Fruit fly (Drosophila melanogaster) whole organism, embryonic: ENCODE data around the gene FRG1.
A peak's percentile ranks its signal among the peaks of the same experiment; 100 is the strongest.

Source experiments
- B-H2 ChIP-seq: fragments of 200-800 bp; sonication (Bioruptor generic); optimal IDR thresholded peaks from 2 replicates; lab custom pipeline; 2018; ENCODE audit warnings: missing biosample characterization, mild to moderate bottlenecking, missing genetic modification characterization
- CG10654 ChIP-seq: fragments of 200-800 bp; sonication (Bioruptor generic); optimal IDR thresholded peaks from 2 replicates; lab custom pipeline; 2016; ENCODE audit warnings: missing biosample characterization, missing genetic modification characterization
- CG11696 ChIP-seq: fragments of 200-800 bp; sonication (Bioruptor generic); IDR thresholded peaks from 2 replicates; pipeline ENCODE4 v1.3.6; 2022; ENCODE audit warnings: missing biosample characterization, missing genetic modification characterization
- CG12236 ChIP-seq: fragments of 200-800 bp; sonication (Bioruptor generic); optimal IDR thresholded peaks from 2 replicates; lab custom pipeline; 2016; ENCODE audit warnings: missing biosample characterization, missing genetic modification characterization
- CG13123 ChIP-seq: fragments of 200-800 bp; sonication (Bioruptor generic); optimal IDR thresholded peaks from 2 replicates; lab custom pipeline; 2016; ENCODE audit warnings: missing biosample characterization, missing genetic modification characterization
- CG14441 ChIP-seq: fragments of 200-800 bp; sonication (Bioruptor generic); IDR thresholded peaks from 2 replicates; pipeline ENCODE4 v1.3.6; 2022; ENCODE audit warnings: missing biosample characterization, missing genetic modification characterization
- CG17186 ChIP-seq: fragments of 200-800 bp; sonication (Bioruptor generic); optimal IDR thresholded peaks from 3 replicates; lab custom pipeline; 2017; ENCODE audit warnings: missing biosample characterization, missing genetic modification reagents, missing genetic modification characterization
- CG17359 ChIP-seq: fragments of 200-800 bp; sonication (Bioruptor generic); optimal IDR thresholded peaks from 3 replicates; lab custom pipeline; 2018; ENCODE audit warnings: missing biosample characterization, mild to moderate bottlenecking, missing genetic modification characterization, moderate library complexity
- CG18619 ChIP-seq: fragments of 200-800 bp; sonication (Bioruptor generic); optimal IDR thresholded peaks from 3 replicates; lab custom pipeline; 2017; ENCODE audit warnings: missing biosample characterization, mild to moderate bottlenecking, missing genetic modification characterization
- CG33213 ChIP-seq: fragments of 200-800 bp; sonication (Bioruptor generic); optimal IDR thresholded peaks from 3 replicates; lab custom pipeline; 2016; ENCODE audit warnings: missing biosample characterization, missing genetic modification characterization
- CG3407 ChIP-seq: fragments of 200-800 bp; sonication (Bioruptor generic); optimal IDR thresholded peaks from 2 replicates; lab custom pipeline; 2018; ENCODE audit warnings: missing biosample characterization, mild to moderate bottlenecking, missing genetic modification characterization
- CG3847 ChIP-seq: fragments of 200-800 bp; sonication (Bioruptor generic); IDR thresholded peaks from 2 replicates; pipeline ENCODE4 v1.3.6; 2022; ENCODE audit warnings: missing biosample characterization, missing genetic modification characterization
- CG4328 ChIP-seq: fragments of 200-800 bp; sonication (Bioruptor generic); optimal IDR thresholded peaks from 3 replicates; lab custom pipeline; 2017; ENCODE audit warnings: missing biosample characterization, missing genetic modification reagents, missing genetic modification characterization
- CG4404 ChIP-seq: fragments of 200-800 bp; sonication (Bioruptor generic); IDR thresholded peaks from 2 replicates; pipeline ENCODE4 v1.3.6; 2022; ENCODE audit warnings: missing biosample characterization, missing genetic modification characterization
- CG4617 ChIP-seq: fragments of 200-800 bp; sonication (Bioruptor generic); optimal IDR thresholded peaks from 3 replicates; lab custom pipeline; 2016; ENCODE audit warnings: missing biosample characterization, missing genetic modification characterization, borderline replicate concordance
- CG6683 ChIP-seq: fragments of 200-800 bp; sonication (Bioruptor generic); optimal IDR thresholded peaks from 2 replicates; lab custom pipeline; 2017; ENCODE audit warnings: missing biosample characterization, mild to moderate bottlenecking, missing genetic modification characterization, missing genetic modification reagents
- CG6791 ChIP-seq: fragments of 200-800 bp; sonication (Bioruptor generic); IDR thresholded peaks from 3 replicates; pipeline ENCODE4 v1.3.6; 2022; ENCODE audit warnings: missing biosample characterization, missing genetic modification characterization; ENCODE audit not compliant: partially characterized antibody
- CG6813 ChIP-seq: fragments of 200-800 bp; sonication (Bioruptor generic); optimal IDR thresholded peaks from 2 replicates; lab custom pipeline; 2017; ENCODE audit warnings: missing biosample characterization, missing genetic modification characterization, mild to moderate bottlenecking, moderate library complexity, missing genetic modification reagents
- CG8388 ChIP-seq: fragments of 200-800 bp; sonication (Bioruptor generic); optimal IDR thresholded peaks from 2 replicates; lab custom pipeline; 2019; ENCODE audit warnings: missing biosample characterization, mild to moderate bottlenecking, missing genetic modification characterization, moderate library complexity
- ERR ChIP-seq: fragments of 200-800 bp; sonication (Bioruptor generic); optimal IDR thresholded peaks from 2 replicates; lab custom pipeline; 2016; ENCODE audit warnings: missing biosample characterization, missing genetic modification characterization
- HLH4C ChIP-seq: fragments of 200-800 bp; sonication (Bioruptor generic); IDR thresholded peaks from 3 replicates; pipeline ENCODE4 v1.3.6; 2022; ENCODE audit warnings: missing biosample characterization, missing genetic modification characterization; ENCODE audit not compliant: partially characterized antibody
- HmgD ChIP-seq: fragments of 200-800 bp; sonication (Bioruptor generic); optimal IDR thresholded peaks from 3 replicates; lab custom pipeline; 2016; ENCODE audit warnings: missing biosample characterization, missing genetic modification characterization
- Hr78 ChIP-seq, 2 experiments: fragments of 200-800 bp in 1 of 2; fragments of >200 bp in 1 of 2; sonication (Bioruptor generic) in 1 of 2; optimal IDR thresholded peaks; 2 replicates each; lab custom pipeline; 2017 to 2019; ENCODE audit warnings: missing biosample characterization in 2 of 2, missing genetic modification characterization in 2 of 2, mild to moderate bottlenecking in 1 of 2, moderate library complexity in 1 of 2
- Lhr ChIP-seq: fragments of 200-800 bp; sonication (Bioruptor generic); optimal IDR thresholded peaks from 3 replicates; lab custom pipeline; 2017; ENCODE audit warnings: mild to moderate bottlenecking, missing biosample characterization, missing genetic modification reagents, missing genetic modification characterization
- Med ChIP-seq: fragments of 200-800 bp; sonication (Bioruptor generic); peaks from one replicate; lab custom pipeline; 2016; ENCODE audit warnings: missing biosample characterization, missing genetic modification characterization, mild to moderate bottlenecking, inconsistent platforms, moderate library complexity
- Mrtf ChIP-seq: fragments of 200-800 bp; sonication (Bioruptor generic); IDR thresholded peaks from 3 replicates; pipeline ENCODE4 v1.3.6; 2022; ENCODE audit warnings: missing biosample characterization, missing genetic modification characterization
- NfI ChIP-seq: fragments of 200-800 bp; sonication (Bioruptor generic); optimal IDR thresholded peaks from 3 replicates; lab custom pipeline; 2018; ENCODE audit warnings: missing biosample characterization, mild to moderate bottlenecking, missing genetic modification characterization, moderate library complexity
- Usf ChIP-seq: fragments of 200-800 bp; sonication (Bioruptor generic); optimal IDR thresholded peaks from 2 replicates; lab custom pipeline; 2017; ENCODE audit warnings: missing genotype, missing biosample characterization, missing genetic modification characterization
- da ChIP-seq: fragments of 200-800 bp; sonication (Bioruptor generic); optimal IDR thresholded peaks from 2 replicates; lab custom pipeline; 2016; ENCODE audit warnings: missing biosample characterization, missing genetic modification characterization
- eve ChIP-seq, 2 experiments: fragments of >200 bp; optimal IDR thresholded peaks; 2 replicates each; lab custom pipeline; 2017; ENCODE audit warnings: missing biosample characterization in 2 of 2, missing genetic modification characterization in 2 of 2
- gsb ChIP-seq: fragments of 200-800 bp; sonication (Bioruptor generic); IDR thresholded peaks from 2 replicates; pipeline ENCODE4 v1.3.6; 2022; ENCODE audit warnings: missing biosample characterization, missing genetic modification characterization
- ham ChIP-seq: fragments of 200-800 bp; sonication (Bioruptor generic); IDR thresholded peaks from 2 replicates; pipeline ENCODE4 v1.3.6; 2022; ENCODE audit warnings: missing biosample characterization, missing genetic modification characterization
- her ChIP-seq: fragments of 200-800 bp; sonication (Bioruptor generic); optimal IDR thresholded peaks from 2 replicates; lab custom pipeline; 2016; ENCODE audit warnings: missing biosample characterization, missing genetic modification characterization
- ind ChIP-seq: fragments of 200-800 bp; sonication (Bioruptor generic); optimal IDR thresholded peaks from 3 replicates; lab custom pipeline; 2016; ENCODE audit warnings: missing biosample characterization, missing genetic modification characterization
- insv ChIP-seq, 2 experiments: fragments of 200-800 bp; sonication (Bioruptor generic); optimal IDR thresholded peaks; 3 replicates each; lab custom pipeline; 2016 to 2018; ENCODE audit warnings: missing biosample characterization in 2 of 2, missing genetic modification characterization in 2 of 2
- kni ChIP-seq: fragments of 200-800 bp; sonication (Bioruptor generic); optimal IDR thresholded peaks from 3 replicates; lab custom pipeline; 2017; ENCODE audit warnings: mild to moderate bottlenecking, missing biosample characterization, missing genetic modification reagents, missing genetic modification characterization
- knrl ChIP-seq: fragments of 200-800 bp; sonication (Bioruptor generic); IDR thresholded peaks from 3 replicates; pipeline ENCODE4 v1.3.6; 2022; ENCODE audit warnings: missing biosample characterization, missing genetic modification characterization; ENCODE audit not compliant: partially characterized antibody
- lmd ChIP-seq: fragments of 200-800 bp; sonication (Bioruptor generic); IDR thresholded peaks from 2 replicates; pipeline ENCODE4 v1.3.6; 2022; ENCODE audit warnings: missing biosample characterization, missing genetic modification characterization
- mirr ChIP-seq: fragments of 200-800 bp; sonication (Bioruptor generic); optimal IDR thresholded peaks from 3 replicates; lab custom pipeline; 2018; ENCODE audit warnings: missing biosample characterization, mild to moderate bottlenecking, missing genetic modification characterization
- oc ChIP-seq: fragments of 200-800 bp; sonication (Bioruptor generic); optimal IDR thresholded peaks from 2 replicates; lab custom pipeline; 2018; ENCODE audit warnings: missing biosample characterization, mild to moderate bottlenecking, missing genetic modification characterization, moderate library complexity
- otp ChIP-seq: fragments of 200-800 bp; sonication (Bioruptor generic); IDR thresholded peaks from 3 replicates; pipeline ENCODE4, ENCODE4 v1.3.6; 2022; ENCODE audit warnings: missing biosample characterization, missing genetic modification characterization
- phol ChIP-seq: fragments of 200-800 bp; sonication (Bioruptor generic); optimal IDR thresholded peaks from 3 replicates; lab custom pipeline; 2018; ENCODE audit warnings: missing biosample characterization, mild to moderate bottlenecking, missing genetic modification characterization, moderate library complexity
- pum ChIP-seq: fragments of 200-800 bp; sonication (Bioruptor generic); optimal IDR thresholded peaks from 2 replicates; lab custom pipeline; 2016; ENCODE audit warnings: missing biosample characterization, missing genetic modification characterization
- pzg ChIP-seq: fragments of 200-800 bp; sonication (Bioruptor generic); optimal IDR thresholded peaks from 3 replicates; lab custom pipeline; 2018; ENCODE audit warnings: missing biosample characterization, mild to moderate bottlenecking, missing genetic modification characterization, moderate library complexity
- schlank ChIP-seq: fragments of 200-800 bp; sonication (Bioruptor generic); optimal IDR thresholded peaks from 2 replicates; lab custom pipeline; 2018; ENCODE audit warnings: missing biosample characterization, mild to moderate bottlenecking, missing genetic modification characterization
- slp2 ChIP-seq: fragments of 200-800 bp; sonication (Bioruptor generic); optimal IDR thresholded peaks from 2 replicates; lab custom pipeline; 2016; ENCODE audit warnings: missing biosample characterization, missing genetic modification characterization
- ssp ChIP-seq: fragments of 200-800 bp; sonication (Bioruptor generic); IDR thresholded peaks from 2 replicates; pipeline ENCODE4 v1.3.6; 2022; ENCODE audit warnings: missing biosample characterization, missing genetic modification characterization
- stc ChIP-seq: fragments of 200-800 bp; sonication (Bioruptor generic); IDR thresholded peaks from 2 replicates; pipeline ENCODE4 v1.3.6; 2022; ENCODE audit warnings: missing biosample characterization, missing genetic modification characterization
- tx ChIP-seq: fragments of 200-800 bp; sonication (Bioruptor generic); optimal IDR thresholded peaks from 2 replicates; lab custom pipeline; 2016; ENCODE audit warnings: missing biosample characterization, missing genetic modification characterization

FRG1 gene

dm6 chr3L:20247513-20248173, 49.1 kb downstream of the FRG1 start, which contains the start of gene rdgC (continued):
- peak; percentile 91 for TF ChIP-seq tx
- TF ChIP-seq CG14441 (GFP tag; lab: Robert Waterston, UW) = peak; percentile 97
- TF ChIP-seq CG3407 = peak; percentile 85
- TF ChIP-seq CG6813 = peak; percentile 94
- TF ChIP-seq lmd (GFP tag; lab: Robert Waterston, UW) = peak; percentile 96
- TF ChIP-seq mirr = peak; percentile 93
- peak; percentile 66 for TF ChIP-seq B-H2
- TF ChIP-seq CG13123 (GFP tag; lab: Kevin White, UChicago) = peak; percentile 90
- TF ChIP-seq eve (GFP tag; optimal IDR thresholded peaks at IDR 0.05; lab: Kevin White, UChicago) = no peak
- TF ChIP-seq CG6683 (GFP tag; lab: Kevin White, UChicago) = peak; percentile 91
- TF ChIP-seq otp (GFP tag; lab: Robert Waterston, UW) = peak; percentile 94
- peak; percentile 86 for TF ChIP-seq CG4404
- TF ChIP-seq CG10654 (GFP tag; lab: Kevin White, UChicago) = peak; percentile 94
- peak; percentile 86 for TF ChIP-seq CG11696 (GFP tag; lab: Robert Waterston, UW)
- TF ChIP-seq phol = peak; percentile 94
- peak; percentile 96 for TF ChIP-seq pum (GFP tag; lab: Kevin White, UChicago)
- peak; percentile 94 for TF ChIP-seq CG3847 (GFP tag; lab: Robert Waterston, UW)
- TF ChIP-seq Mrtf = peak; percentile 96
- peak; percentile 82 for TF ChIP-seq CG4617 (GFP tag; lab: Kevin White, UChicago)
- peak; percentile 92 for TF ChIP-seq CG8388 (GFP tag; lab: Kevin White, UChicago)
- peak; percentile 97 for TF ChIP-seq stc (GFP tag; lab: Robert Waterston, UW)
- TF ChIP-seq ham (GFP tag; lab: Robert Waterston, UW) = peak; percentile 85
- TF ChIP-seq her (GFP tag; lab: Kevin White, UChicago) = peak; percentile 92
- TF ChIP-seq schlank (tag; lab: Kevin White, UChicago) = peak; percentile 90
- peak in 1 of 2 experiments; percentile 15 for TF ChIP-seq insv (GFP tag; optimal IDR thresholded peaks at IDR 0.05; lab: Kevin White, UChicago)
- peak; percentile 96 for TF ChIP-seq NfI (GFP tag; lab: Kevin White, UChicago)
- no peak for TF ChIP-seq knrl (GFP tag; lab: Robert Waterston, UW)
- peak; percentile 68 for TF ChIP-seq Usf
- peak; percentile 95 for TF ChIP-seq HmgD (GFP tag; lab: Kevin White, UChicago)
- TF ChIP-seq da (GFP tag; lab: Kevin White, UChicago) = peak; percentile 76
- TF ChIP-seq CG33213 (GFP tag; lab: Kevin White, UChicago) = peak; percentile 94
- peak; percentile 97 for TF ChIP-seq ind (GFP tag; lab: Kevin White, UChicago)
- peak; percentile 83 for TF ChIP-seq ssp (GFP tag; lab: Robert Waterston, UW)
- peak; percentile 77 for TF ChIP-seq CG17186 (GFP tag; lab: Kevin White, UChicago)
- peak; percentile 93 for TF ChIP-seq slp2
- TF ChIP-seq CG4328 (GFP tag; lab: Kevin White, UChicago) = peak; percentile 76
- peak; percentile 83 for TF ChIP-seq CG12236
- peak; percentile 98 for TF ChIP-seq CG17359 (tag; lab: Kevin White, UChicago)
- TF ChIP-seq Med = peak; percentile 99
- TF ChIP-seq kni (GFP tag; lab: Kevin White, UChicago) = no peak
- TF ChIP-seq oc (tag; lab: Kevin White, UChicago) = peak; percentile 95
- no peak for TF ChIP-seq HLH4C (GFP tag; lab: Robert Waterston, UW)
- TF ChIP-seq Lhr (GFP tag; lab: Kevin White, UChicago) = peak; percentile 70
- peak in 1 of 2 experiments; percentile 78 for TF ChIP-seq Hr78 (GFP tag; optimal IDR thresholded peaks at IDR 0.05; lab: Kevin White, UChicago)
- peak; percentile 17 for TF ChIP-seq pzg (GFP tag; lab: Kevin White, UChicago)
- TF ChIP-seq ERR (GFP tag; lab: Kevin White, UChicago) = peak; percentile 94
- peak; percentile 91 for TF ChIP-seq CG18619 (GFP tag; lab: Kevin White, UChicago)
- TF ChIP-seq CG6791 = no peak
- TF ChIP-seq gsb (GFP tag; lab: Robert Waterston, UW) = peak; percentile 93
